Fruit fly (Drosophila melanogaster) whole organism, embryonic: ENCODE measurements around the gene kay.

Experiments
- Asciz ChIP-seq: fragments of 200-800 bp; sonication (Bioruptor generic); optimal IDR thresholded peaks from 2 replicates; lab custom pipeline; 2017; ENCODE audit warnings: missing biosample characterization, mild to moderate bottlenecking, missing genetic modification characterization, missing genetic modification reagents
- Atf3 ChIP-seq: fragments of 200-800 bp; sonication (Bioruptor generic); optimal IDR thresholded peaks from 3 replicates; lab custom pipeline; 2016; ENCODE audit warnings: missing biosample characterization, missing genetic modification characterization
- CG13287 ChIP-seq: fragments of 200-800 bp; sonication (Bioruptor generic); IDR thresholded peaks from 2 replicates; pipeline ENCODE4 v1.3.6; 2022; ENCODE audit warnings: missing biosample characterization, missing genetic modification characterization; ENCODE audit not compliant: partially characterized antibody
- CG2120 ChIP-seq: fragments of 200-800 bp; sonication (Bioruptor generic); optimal IDR thresholded peaks from 3 replicates; lab custom pipeline; 2016; ENCODE audit warnings: missing biosample characterization, missing genetic modification characterization
- CG3281 ChIP-seq: fragments of 200-800 bp; sonication (Bioruptor generic); optimal IDR thresholded peaks from 3 replicates; lab custom pipeline; 2017; ENCODE audit warnings: missing biosample characterization, mild to moderate bottlenecking, missing genetic modification characterization
- CG9797 ChIP-seq: fragments of 200-800 bp; sonication (Bioruptor generic); optimal IDR thresholded peaks from 3 replicates; lab custom pipeline; 2018; ENCODE audit warnings: missing biosample characterization, mild to moderate bottlenecking, missing genetic modification characterization
- MTF-1 ChIP-seq: fragments of 200-800 bp; sonication (Bioruptor generic); optimal IDR thresholded peaks from 2 replicates; lab custom pipeline; 2018; ENCODE audit warnings: missing biosample characterization, mild to moderate bottlenecking, missing genetic modification characterization, borderline replicate concordance
- abd-A ChIP-seq: fragments of 200-800 bp; sonication (Bioruptor generic); optimal IDR thresholded peaks from 3 replicates; lab custom pipeline; 2019; ENCODE audit warnings: missing biosample characterization, mild to moderate bottlenecking, missing genetic modification characterization, moderate library complexity
- bsh ChIP-seq, 2 experiments: fragments of 200-800 bp; sonication (Bioruptor generic); optimal IDR thresholded peaks; 2 replicates each; lab custom pipeline; 2017 to 2018; ENCODE audit warnings: mild to moderate bottlenecking in 2 of 2, missing biosample characterization in 2 of 2, missing genetic modification characterization in 2 of 2, moderate library complexity in 1 of 2
- pfk ChIP-seq: fragments of 200-800 bp; sonication (Bioruptor generic); optimal IDR thresholded peaks from 2 replicates; lab custom pipeline; 2018; ENCODE audit warnings: missing biosample characterization, mild to moderate bottlenecking, missing genetic modification characterization, moderate library complexity

- TF ChIP-seq CG2120 (GFP tag; lab: Kevin White, UChicago), result no peak
- no peak for TF ChIP-seq abd-A (tag; lab: Kevin White, UChicago)
- TF ChIP-seq CG3281, result no peak
- no peak for TF ChIP-seq bsh (GFP tag; optimal IDR thresholded peaks at IDR 0.05; lab: Kevin White, UChicago)
- no peak for TF ChIP-seq Asciz (GFP tag; lab: Kevin White, UChicago)
- TF ChIP-seq MTF-1 (GFP tag; lab: Kevin White, UChicago), result no peak
- TF ChIP-seq Atf3, result no peak
- TF ChIP-seq pfk, result no peak
- TF ChIP-seq CG13287 (GFP tag; lab: Robert Waterston, UW), result no peak
- TF ChIP-seq CG9797 (GFP tag; lab: Kevin White, UChicago), result no peak
Measured at dm6 chr3R:29783210-29783609, 17.4 kb downstream of the kay start.
